Fruit fly (Drosophila melanogaster): ENCODE measurements around the gene Ubx.

dm6 chr3R:16646952-16647715 is 87.1 kb downstream of the Ubx start, which contains the start of the genes CG10324 and CCT3:
- TF ChIP-seq h (optimal IDR thresholded peaks at IDR 0.05), result no peak
- no peak for TF ChIP-seq psq (optimal IDR thresholded peaks at IDR 0.05)
- no peak for TF ChIP-seq ttk (optimal IDR thresholded peaks at IDR 0.05)
- no peak for TF ChIP-seq Myc (optimal IDR thresholded peaks at IDR 0.05)

Data from Kc167 (cell line).